Fruit fly (Drosophila melanogaster): ENCODE results near the gene ClpP.

DNA sequence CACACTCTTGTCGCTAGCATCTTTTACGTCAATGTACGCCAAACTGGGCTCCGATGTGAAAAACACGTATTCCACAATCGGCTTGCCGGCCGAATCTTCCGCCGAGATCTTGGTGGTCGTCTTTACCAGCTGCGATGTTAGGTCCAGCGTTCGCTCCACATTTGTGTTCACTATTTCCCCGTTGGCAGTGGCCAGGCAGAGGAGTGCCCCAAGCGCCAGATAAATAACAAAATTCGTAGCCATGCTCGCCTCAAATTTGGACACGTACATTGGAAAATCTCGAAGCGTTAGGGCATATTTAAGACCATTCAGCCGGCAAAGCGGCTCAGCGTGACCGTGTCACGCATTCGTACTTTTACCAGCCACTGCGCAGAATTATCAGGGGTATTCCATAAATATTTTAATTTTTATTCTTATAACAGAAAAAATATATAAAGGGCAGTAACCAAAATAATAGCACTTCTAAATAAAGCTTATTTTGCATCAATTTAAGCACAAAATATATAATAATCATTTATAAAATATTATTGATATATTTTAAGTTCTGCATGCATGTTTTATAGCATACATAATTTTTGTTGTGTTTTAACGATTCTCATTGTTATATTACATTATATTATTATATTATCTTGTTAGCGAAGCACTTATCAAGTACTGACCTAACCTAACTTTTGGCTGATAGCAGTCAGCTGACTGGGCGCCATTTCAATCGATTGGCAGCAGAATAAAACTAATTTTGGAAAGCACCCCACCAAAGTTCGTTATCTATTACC lies 19.1 kb downstream of the ClpP start, which contains the start of the genes CG33303 and dpr19:
- TF ChIP-seq Crg-1 (GFP tag; optimal IDR thresholded peaks at IDR 0.05) (no peak), CG7101 (tag; optimal IDR thresholded peaks at IDR 0.05) (peak; percentile 74), toe (GFP tag; optimal IDR thresholded peaks at IDR 0.05) (no peak), CG12768 (GFP tag; optimal IDR thresholded peaks at IDR 0.05) (peak; percentile 29), CG33017 (tag; optimal IDR thresholded peaks at IDR 0.05) (peak; percentile 79), Clk (GFP tag; optimal IDR thresholded peaks at IDR 0.05) (no peak), Mnt (GFP tag; optimal IDR thresholded peaks at IDR 0.05) (peak; percentile 13), bab1 (GFP tag; optimal IDR thresholded peaks at IDR 0.05) (peak; percentile 38)

Data from whole organism, adult.